Worm (Caenorhabditis elegans) whole organism, mixed stage, embryonic: ENCODE data around the gene F58F9.6.

Source experiments
- flh-1 ChIP-seq: fragments of 200-800 bp; sonication (Bioruptor generic); optimal IDR thresholded peaks from 2 replicates; lab custom pipeline; 2018; ENCODE audit warnings: mild to moderate bottlenecking, missing genetic modification characterization, moderate library complexity, missing compliant biosample characterization
- ham-2 ChIP-seq: fragments of 200-800 bp; sonication (Bioruptor generic); optimal IDR thresholded peaks from 2 replicates; lab custom pipeline; 2018; ENCODE audit warnings: mild to moderate bottlenecking, missing genetic modification characterization, missing compliant biosample characterization
- lin-13 ChIP-seq: fragments of 150-350 bp; optimal IDR thresholded peaks from 2 replicates; lab custom pipeline; 2014; ENCODE audit warnings: missing biosample characterization, missing genetic modification characterization
- lin-32 ChIP-seq: fragments of 200-800 bp; sonication (Bioruptor generic); optimal IDR thresholded peaks from 2 replicates; lab custom pipeline; 2018; ENCODE audit warnings: mild to moderate bottlenecking, missing genetic modification characterization, missing compliant biosample characterization
- mep-1 ChIP-seq: fragments of 150-350 bp; optimal IDR thresholded peaks from 2 replicates; lab custom pipeline; 2017; ENCODE audit warnings: missing biosample characterization, missing genetic modification reagents, missing genetic modification characterization, inconsistent platforms
- nhr-2 ChIP-seq: fragments of 150-350 bp; optimal IDR thresholded peaks from 2 replicates; lab custom pipeline; 2014; ENCODE audit warnings: missing biosample characterization, missing genetic modification characterization
- nhr-237 ChIP-seq: fragments of 150-350 bp; optimal IDR thresholded peaks from 2 replicates; lab custom pipeline; 2014; ENCODE audit warnings: missing biosample characterization, missing genetic modification characterization
- nhr-28 ChIP-seq: fragments of 150-350 bp; optimal IDR thresholded peaks from 2 replicates; lab custom pipeline; 2014; ENCODE audit warnings: missing biosample characterization, missing genetic modification characterization
- ztf-11 ChIP-seq: fragments of 150-350 bp; optimal IDR thresholded peaks from 2 replicates; lab custom pipeline; 2014; ENCODE audit warnings: missing biosample characterization, missing genetic modification characterization

DNA sequence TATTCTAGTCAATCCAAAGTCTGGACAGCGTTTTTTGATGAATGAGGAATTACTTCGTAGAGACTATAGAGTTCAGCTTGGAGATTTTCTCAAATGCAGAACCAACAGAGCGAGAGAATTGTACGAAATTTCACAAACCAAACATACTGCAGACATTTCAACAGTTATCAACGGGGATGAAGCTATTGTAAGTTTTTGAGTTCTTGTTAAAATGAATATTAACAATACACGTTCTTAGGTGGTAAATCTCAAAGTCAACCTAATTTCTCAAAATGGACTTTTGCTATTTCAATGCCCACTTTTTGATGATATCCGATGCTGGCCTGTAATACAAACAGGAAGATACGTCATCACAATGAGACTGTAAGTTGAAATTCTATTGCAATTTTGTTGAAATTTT is 19.9 kb downstream of the F58F9.6 start:
- TF ChIP-seq flh-1 (GFP tag; lab: Kevin White, UChicago) (no peak), nhr-28 (tag; lab: Kevin White, UChicago) (no peak), ham-2 (GFP tag; lab: Kevin White, UChicago) (no peak), lin-13 (tag; lab: Kevin White, UChicago) (no peak), lin-32 (no peak), ztf-11 (tag; lab: Kevin White, UChicago) (no peak), nhr-2 (tag; lab: Kevin White, UChicago) (no peak), nhr-237 (tag; lab: Kevin White, UChicago) (no peak), mep-1 (tag; lab: Kevin White, UChicago) (no peak)
